In the genomic region with DNA sequence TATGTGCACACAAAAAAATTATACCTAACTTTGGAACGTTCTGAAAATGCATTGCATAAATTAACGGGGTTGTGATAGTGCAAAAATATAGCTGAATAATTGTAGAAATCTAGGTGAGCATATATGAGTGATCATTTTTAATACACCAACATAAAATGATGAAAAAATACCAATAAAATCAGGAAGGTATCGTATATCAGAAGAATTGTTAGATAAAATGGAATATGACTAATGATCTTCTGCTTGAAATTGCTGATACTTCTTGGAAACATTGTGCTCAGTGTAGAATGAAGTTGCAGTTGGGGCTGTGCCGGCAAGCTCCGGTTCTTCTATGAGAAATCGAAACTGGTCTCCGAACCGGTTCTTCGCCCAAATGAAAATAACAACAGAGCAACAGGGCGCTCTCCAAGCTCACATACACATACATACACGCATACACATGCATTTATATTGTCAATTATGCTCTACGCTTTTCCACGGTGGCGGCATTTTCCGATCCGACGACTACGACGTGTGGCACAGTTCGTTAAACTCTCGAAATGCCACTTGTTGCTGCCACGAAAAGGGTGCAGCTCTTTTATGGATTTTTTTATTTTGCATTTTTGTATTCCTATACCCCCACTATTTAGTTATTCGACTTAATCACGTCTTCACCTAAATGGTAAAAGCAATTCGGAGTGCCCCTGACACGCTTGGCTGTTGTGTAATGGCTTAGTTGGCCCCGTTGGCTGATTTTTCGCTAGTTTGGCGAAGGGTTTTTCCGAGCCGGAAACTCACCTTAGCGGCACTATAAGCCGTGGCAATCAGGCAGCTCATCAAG, we compare ENCODE assay signal across 1 fruit fly cellular context.
TF ChIP-seq lines count a peak whose summit lies in the region.

No protein-coding gene starts in this region.

TF ChIP-seq in whole organism, embryonic, 481 proteins besides CTCF, POLR2A, EP300 and RAD21 (continued from another document and continues in another):
- TF ChIP-seq Ets97D (GFP tag; optimal IDR thresholded peaks at IDR 0.05; lab: Kevin White, UChicago) (peak; percentile 50), slou (GFP tag; optimal IDR thresholded peaks at IDR 0.05; lab: Kevin White, UChicago) (peak; percentile 77), Myb (GFP tag; optimal IDR thresholded peaks at IDR 0.05; lab: Kevin White, UChicago) (peak; percentile 76), jigr1 (GFP tag; IDR thresholded peaks at IDR 0.05; lab: Robert Waterston, UW) (peak; percentile 68; the same call in 2 of the 3 replicates), CG3065 (GFP tag; optimal IDR thresholded peaks at IDR 0.05; lab: Kevin White, UChicago) (peak; percentile 71), CG11247 (GFP tag; IDR thresholded peaks at IDR 0.05; lab: Robert Waterston, UW) (peak; percentile 60), Atf6 (GFP tag; IDR thresholded peaks at IDR 0.05; lab: Robert Waterston, UW) (peak; percentile 88), CG17912 (GFP tag; optimal IDR thresholded peaks at IDR 0.05; lab: Kevin White, UChicago) (peak; percentile 9), CG6791 (GFP tag; IDR thresholded peaks at IDR 0.05; lab: Robert Waterston, UW; ENCODE audit: partially characterized antibody) (no peak), zen (tag; optimal IDR thresholded peaks at IDR 0.05; lab: Kevin White, UChicago) (peak; percentile 78), CG34422 (GFP tag; IDR thresholded peaks at IDR 0.05; lab: Robert Waterston, UW) (peak; percentile 85), Chrac-16 (GFP tag; optimal IDR thresholded peaks at IDR 0.05; lab: Kevin White, UChicago) (peak; percentile 89), ttk (GFP tag; IDR thresholded peaks at IDR 0.05; lab: Robert Waterston, UW) (peak; percentile 83), klu (GFP tag; IDR thresholded peaks at IDR 0.05; lab: Robert Waterston, UW) (peak; percentile 81), pum (GFP tag; optimal IDR thresholded peaks at IDR 0.05; lab: Kevin White, UChicago) (peak; percentile 89), danr (GFP tag; IDR thresholded peaks at IDR 0.05; lab: Robert Waterston, UW) (peak; percentile 81), dati (GFP tag; IDR thresholded peaks at IDR 0.05; lab: Robert Waterston, UW) (0 out of 2 replicates have a peak, but pooled peaks have one; percentile 23), CG4854 (GFP tag; optimal IDR thresholded peaks at IDR 0.05; lab: Kevin White, UChicago) (peak; percentile 83), bcd (GFP tag; optimal IDR thresholded peaks at IDR 0.05; lab: Kevin White, UChicago) (peak; percentile 87), grau (tag; optimal IDR thresholded peaks at IDR 0.05; lab: Kevin White, UChicago) (peak; percentile 93), HLH3B (GFP tag; IDR thresholded peaks at IDR 0.05; lab: Robert Waterston, UW) (peak; percentile 85), E2f1 (GFP tag; IDR thresholded peaks at IDR 0.05; lab: Robert Waterston, UW) (peak; percentile 88), sob (GFP tag; IDR thresholded peaks at IDR 0.05; lab: Robert Waterston, UW) (peak; percentile 80), YL-1 (GFP tag; optimal IDR thresholded peaks at IDR 0.05; lab: Kevin White, UChicago) (peak; percentile 3), CG2129 (GFP tag; IDR thresholded peaks at IDR 0.05; lab: Robert Waterston, UW; ENCODE audit: partially characterized antibody) (no peak), tap (tag; optimal IDR thresholded peaks at IDR 0.05; lab: Kevin White, UChicago) (peak; percentile 82), h (optimal IDR thresholded peaks at IDR 0.05; lab: Kevin White, UChicago) (no peak), Sox100B (GFP tag; optimal IDR thresholded peaks at IDR 0.05; lab: Kevin White, UChicago) (peak; percentile 85), mld (GFP tag; IDR thresholded peaks at IDR 0.05; lab: Robert Waterston, UW; ENCODE audit: partially characterized antibody) (no peak), HLHmδ (GFP tag; optimal IDR thresholded peaks at IDR 0.05; lab: Kevin White, UChicago) (no peak), amos (GFP tag; IDR thresholded peaks at IDR 0.05; lab: Robert Waterston, UW; ENCODE audit: partially characterized antibody) (no peak), CG3407 (GFP tag; optimal IDR thresholded peaks at IDR 0.05; lab: Kevin White, UChicago) (peak; percentile 75), Dip2 (GFP tag; IDR thresholded peaks at IDR 0.05; lab: Robert Waterston, UW) (no peak), CG17802 (tag; optimal IDR thresholded peaks at IDR 0.05; lab: Kevin White, UChicago) (peak; percentile 69), Camta (GFP tag; optimal IDR thresholded peaks at IDR 0.05; lab: Kevin White, UChicago) (peak; percentile 89), pnt (GFP tag; optimal IDR thresholded peaks at IDR 0.05; lab: Kevin White, UChicago) (peak; percentile 89), toy (GFP tag; IDR thresholded peaks at IDR 0.05; lab: Robert Waterston, UW) (peak; percentile 53; the same call in 1 of the 2 replicates), run (tag; optimal IDR thresholded peaks at IDR 0.05; lab: Kevin White, UChicago) (peak; percentile 73), chinmo (GFP tag; IDR thresholded peaks at IDR 0.05; lab: Robert Waterston, UW; ENCODE audit: partially characterized antibody) (no peak), B-H1 (GFP tag; IDR thresholded peaks at IDR 0.05; lab: Robert Waterston, UW) (peak; percentile 73), Spps (tag; optimal IDR thresholded peaks at IDR 0.05; lab: Kevin White, UChicago) (peak; percentile 78), CG2889 (GFP tag; IDR thresholded peaks at IDR 0.05; lab: Robert Waterston, UW) (peak; percentile 40; the same call in 1 of the 3 replicates), lov (optimal IDR thresholded peaks at IDR 0.05; lab: Kevin White, UChicago) (no peak), lov (GFP tag; IDR thresholded peaks at IDR 0.05; lab: Robert Waterston, UW) (no peak; the same call in 2 of the 3 replicates), peb (GFP tag; IDR thresholded peaks at IDR 0.05; lab: Robert Waterston, UW) (peak; percentile 68; the same call in 1 of the 2 replicates), CG1233 (GFP tag; optimal IDR thresholded peaks at IDR 0.05; lab: Kevin White, UChicago) (peak; percentile 72), D19A (tag; optimal IDR thresholded peaks at IDR 0.05; lab: Kevin White, UChicago) (peak; percentile 84), phol (tag; optimal IDR thresholded peaks at IDR 0.05; lab: Kevin White, UChicago) (peak; percentile 92), CG11695 (GFP tag; IDR thresholded peaks at IDR 0.05; lab: Robert Waterston, UW) (peak; percentile 91), tx (GFP tag; optimal IDR thresholded peaks at IDR 0.05; lab: Kevin White, UChicago) (peak; percentile 86), CG14667 (GFP tag; IDR thresholded peaks at IDR 0.05; lab: Robert Waterston, UW) (peak; percentile 79), Lhr (GFP tag; optimal IDR thresholded peaks at IDR 0.05; lab: Kevin White, UChicago) (peak; percentile 78), CG3163 (GFP tag; optimal IDR thresholded peaks at IDR 0.05; lab: Kevin White, UChicago) (peak; percentile 71), CG4820 (GFP tag; optimal IDR thresholded peaks at IDR 0.05; lab: Kevin White, UChicago) (peak; percentile 83), knrl (GFP tag; IDR thresholded peaks at IDR 0.05; lab: Robert Waterston, UW; ENCODE audit: partially characterized antibody) (no peak), CG1792 (GFP tag; optimal IDR thresholded peaks at IDR 0.05; lab: Kevin White, UChicago) (peak; percentile 79), Fer1 (GFP tag; optimal IDR thresholded peaks at IDR 0.05; lab: Kevin White, UChicago) (peak; percentile 82), CG13775 (GFP tag; optimal IDR thresholded peaks at IDR 0.05; lab: Kevin White, UChicago) (peak; percentile 90), vnd (GFP tag; IDR thresholded peaks at IDR 0.05; lab: Robert Waterston, UW; ENCODE audit: partially characterized antibody) (no peak), CG15073 (GFP tag; optimal IDR thresholded peaks at IDR 0.05; lab: Kevin White, UChicago) (peak; percentile 64), Sry-β (GFP tag; optimal IDR thresholded peaks at IDR 0.05; lab: Kevin White, UChicago) (peak; percentile 49), CG3838 (GFP tag; optimal IDR thresholded peaks at IDR 0.05; lab: Kevin White, UChicago) (peak; percentile 75), aop (GFP tag; IDR thresholded peaks at IDR 0.05; lab: Robert Waterston, UW) (no peak), gsb-n (tag; optimal IDR thresholded peaks at IDR 0.05; lab: Kevin White, UChicago) (peak; percentile 85), Hey (tag; optimal IDR thresholded peaks at IDR 0.05; lab: Kevin White, UChicago) (peak; percentile 19), row (GFP tag; IDR thresholded peaks at IDR 0.05; lab: Robert Waterston, UW) (peak; percentile 88), Dek (tag; optimal IDR thresholded peaks at IDR 0.05; lab: Kevin White, UChicago) (peak; percentile 88), CG34376 (GFP tag; optimal IDR thresholded peaks at IDR 0.05; lab: Kevin White, UChicago) (no peak), CG10321 (GFP tag; IDR thresholded peaks at IDR 0.05; lab: Robert Waterston, UW) (peak; percentile 56; the same call in 1 of the 2 replicates), Xrp1 (GFP tag; IDR thresholded peaks at IDR 0.05; lab: Robert Waterston, UW) (peak; percentile 88), dm (GFP tag; optimal IDR thresholded peaks at IDR 0.05; lab: Kevin White, UChicago) (peak; percentile 71), fd3F (GFP tag; optimal IDR thresholded peaks at IDR 0.05; lab: Kevin White, UChicago) (peak; percentile 80), CG8388 (GFP tag; optimal IDR thresholded peaks at IDR 0.05; lab: Kevin White, UChicago) (peak; percentile 91), CG4404 (GFP tag; IDR thresholded peaks at IDR 0.05; lab: Robert Waterston, UW) (peak; percentile 80), Hsf (GFP tag; optimal IDR thresholded peaks at IDR 0.05; lab: Kevin White, UChicago) (peak; percentile 93), CG31388 (GFP tag; optimal IDR thresholded peaks at IDR 0.05; lab: Kevin White, UChicago) (peak; percentile 61), kni (GFP tag; optimal IDR thresholded peaks at IDR 0.05; lab: Kevin White, UChicago) (peak; percentile 69), CG14050 (GFP tag; IDR thresholded peaks at IDR 0.05; lab: Robert Waterston, UW) (peak; percentile 75), H2.0 (GFP tag; IDR thresholded peaks at IDR 0.05; lab: Robert Waterston, UW) (peak; percentile 79), exex (tag; optimal IDR thresholded peaks at IDR 0.05; lab: Kevin White, UChicago) (peak; percentile 12), Six4 (GFP tag; optimal IDR thresholded peaks at IDR 0.05; lab: Kevin White, UChicago) (peak; percentile 85), onecut (GFP tag; IDR thresholded peaks at IDR 0.05; lab: Robert Waterston, UW) (peak; percentile 53), tio (GFP tag; optimal IDR thresholded peaks at IDR 0.05; lab: Kevin White, UChicago) (peak; percentile 92), Med (GFP tag; lab: Kevin White, UChicago) (peak; percentile 98), NfI (GFP tag; optimal IDR thresholded peaks at IDR 0.05; lab: Kevin White, UChicago) (peak; percentile 90), bbx (GFP tag; IDR thresholded peaks at IDR 0.05; lab: Robert Waterston, UW; ENCODE audit: partially characterized antibody) (no peak), lilli (GFP tag; optimal IDR thresholded peaks at IDR 0.05; lab: Kevin White, UChicago) (peak; percentile 91), Nf-YB (GFP tag; optimal IDR thresholded peaks at IDR 0.05; lab: Kevin White, UChicago) (peak; percentile 80), Oli (tag; optimal IDR thresholded peaks at IDR 0.05; lab: Kevin White, UChicago) (peak; percentile 96), disco-r (GFP tag; optimal IDR thresholded peaks at IDR 0.05; lab: Kevin White, UChicago) (peak; percentile 82), schlank (tag; optimal IDR thresholded peaks at IDR 0.05; lab: Kevin White, UChicago) (peak; percentile 67), zfh1 (GFP tag; IDR thresholded peaks at IDR 0.05; lab: Robert Waterston, UW) (peak; percentile 82), ash1 (GFP tag; optimal IDR thresholded peaks at IDR 0.05; lab: Kevin White, UChicago) (no peak), CG8290 (GFP tag; optimal IDR thresholded peaks at IDR 0.05; lab: Kevin White, UChicago) (peak; percentile 88), CG8290 (tag; optimal IDR thresholded peaks at IDR 0.05; lab: Kevin White, UChicago) (peak; percentile 58 to 77), Jarid2 (GFP tag; optimal IDR thresholded peaks at IDR 0.05; lab: Kevin White, UChicago) (peak; percentile 43), CG10147 (GFP tag; optimal IDR thresholded peaks at IDR 0.05; lab: Kevin White, UChicago) (peak; percentile 80), CG5953 (GFP tag; IDR thresholded peaks at IDR 0.05; lab: Robert Waterston, UW) (peak; percentile 70), fu2 (GFP tag; optimal IDR thresholded peaks at IDR 0.05; lab: Kevin White, UChicago) (peak; percentile 85), CG8089 (GFP tag; optimal IDR thresholded peaks at IDR 0.05; lab: Kevin White, UChicago) (peak; percentile 84), Sin3A (optimal IDR thresholded peaks at IDR 0.05; lab: Kevin White, UChicago) (no peak), CG6272 (GFP tag; IDR thresholded peaks at IDR 0.05; lab: Robert Waterston, UW) (peak; percentile 53), CG15514 (GFP tag; optimal IDR thresholded peaks at IDR 0.05; lab: Kevin White, UChicago) (peak; percentile 80), HLH4C (GFP tag; IDR thresholded peaks at IDR 0.05; lab: Robert Waterston, UW; ENCODE audit: partially characterized antibody) (no peak), Hr3 (GFP tag; optimal IDR thresholded peaks at IDR 0.05; lab: Kevin White, UChicago) (peak; percentile 88), CG7963 (GFP tag; IDR thresholded peaks at IDR 0.05; lab: Robert Waterston, UW; ENCODE audit: partially characterized antibody) (no peak), stc (GFP tag; IDR thresholded peaks at IDR 0.05; lab: Robert Waterston, UW) (peak; percentile 86; the same call in 1 of the 2 replicates), Bteb2 (GFP tag; optimal IDR thresholded peaks at IDR 0.05; lab: Kevin White, UChicago) (peak; percentile 89), CG8924 (tag; optimal IDR thresholded peaks at IDR 0.05; lab: Kevin White, UChicago) (peak; percentile 92), Awh (GFP tag; IDR thresholded peaks at IDR 0.05; lab: Robert Waterston, UW) (peak; percentile 74), Hmx (GFP tag; optimal IDR thresholded peaks at IDR 0.05; lab: Kevin White, UChicago) (peak; percentile 32), CG17829 (tag; optimal IDR thresholded peaks at IDR 0.05; lab: Kevin White, UChicago) (peak; percentile 93), HmgZ (tag; optimal IDR thresholded peaks at IDR 0.05; lab: Kevin White, UChicago) (peak; percentile 90), CG11560 (tag; IDR thresholded peaks at IDR 0.05; lab: Robert Waterston, UW) (peak; percentile 62; the same call in 2 of the 3 replicates), CG2116 (GFP tag; optimal IDR thresholded peaks at IDR 0.05; lab: Kevin White, UChicago) (peak; percentile 64), stwl (tag; optimal IDR thresholded peaks at IDR 0.05; lab: Kevin White, UChicago) (peak; percentile 6), wek (GFP tag; optimal IDR thresholded peaks at IDR 0.05; lab: Kevin White, UChicago) (peak; percentile 61), CG4360 (GFP tag; IDR thresholded peaks at IDR 0.05; lab: Robert Waterston, UW) (0 out of 2 replicates have a peak, but pooled peaks have one; percentile 42), CG7839 (tag; optimal IDR thresholded peaks at IDR 0.05; lab: Kevin White, UChicago) (peak; percentile 95)
